Worm (Caenorhabditis elegans) whole organism, mixed stage, embryonic: ENCODE results near the gene F10C1.8.

Source experiments
- nhr-237 ChIP-seq: fragments of 150-350 bp; optimal IDR thresholded peaks from 2 replicates; lab custom pipeline; 2014; ENCODE audit warnings: missing biosample characterization, missing genetic modification characterization
- pha-4 ChIP-seq: fragments of 150-350 bp; optimal IDR thresholded peaks from 2 replicates; lab custom pipeline; 2018; ENCODE audit warnings: missing biosample characterization, missing genetic modification reagents, missing genetic modification characterization
- unc-62 ChIP-seq: fragments of 150-350 bp; optimal IDR thresholded peaks from 2 replicates; lab custom pipeline; 2014; ENCODE audit warnings: missing biosample characterization, missing genetic modification reagents, missing genetic modification characterization

DNA sequence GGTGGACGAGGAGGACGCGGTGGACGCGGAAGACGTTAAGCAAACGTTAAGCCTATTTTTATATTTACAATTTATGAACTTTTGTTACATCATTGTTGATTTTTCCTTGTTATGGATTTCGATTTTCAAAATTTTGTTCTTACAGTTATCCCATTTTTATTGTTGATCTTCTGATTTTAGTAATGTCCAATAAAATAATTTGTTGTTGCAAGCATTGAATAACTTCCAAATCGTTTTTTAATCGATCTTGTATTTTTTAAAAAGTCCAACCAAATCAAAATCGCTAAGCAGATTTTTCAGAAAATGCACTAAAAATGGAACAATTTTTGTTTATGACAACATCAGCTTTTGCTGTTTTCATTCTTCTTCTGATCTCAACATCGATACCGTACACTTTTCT lies 36.4 kb upstream of the F10C1.8 start, which contains the start of gene zipt-3:
- TF ChIP-seq unc-62 (GFP tag; lab: Kevin White, UChicago) (no peak), pha-4 (tag; lab: Kevin White, UChicago) (no peak), nhr-237 (no peak)
